Worm (Caenorhabditis elegans): ENCODE data around the gene crn-7.

ce11 chrIII:8279567-8279966 is 11.2 kb downstream of the crn-7 start:
- TF ChIP-seq elt-1 (tag; optimal IDR thresholded peaks at IDR 0.05; ENCODE audit: borderline replicate concordance, insufficient read depth), result peak; percentile 96
- TF ChIP-seq ceh-43 (GFP tag; optimal IDR thresholded peaks at IDR 0.05), result no peak
- TF ChIP-seq mab-5 (tag; optimal IDR thresholded peaks at IDR 0.05), result no peak
- no peak for TF ChIP-seq snpc-4 (tag; optimal IDR thresholded peaks at IDR 0.05)
- TF ChIP-seq unc-62 (GFP tag; optimal IDR thresholded peaks at IDR 0.05), result no peak
- TF ChIP-seq ces-1 (GFP tag; optimal IDR thresholded peaks at IDR 0.05), result peak; percentile 74
- TF ChIP-seq nhr-28 (tag; optimal IDR thresholded peaks at IDR 0.05), result no peak
- no peak for TF ChIP-seq ceh-83 (GFP tag; optimal IDR thresholded peaks at IDR 0.05)
- TF ChIP-seq nhr-237 (tag; optimal IDR thresholded peaks at IDR 0.05), result no peak
